Worm (Caenorhabditis elegans): ENCODE results near the gene mans-3.

The mans-3 gene

ce11 chrX:5209429-5209828 is 44.2 kb downstream of the mans-3 start (continued):
- TF ChIP-seq nhr-237 (tag; optimal IDR thresholded peaks at IDR 0.05) (no peak), fos-1 (tag; optimal IDR thresholded peaks at IDR 0.05) (no peak), Y116A8C.19 (tag; optimal IDR thresholded peaks at IDR 0.05; ENCODE audit: borderline replicate concordance) (no peak), mdl-1 (tag; optimal IDR thresholded peaks at IDR 0.05) (no peak), vab-15 (tag; optimal IDR thresholded peaks at IDR 0.05) (no peak), mab-9 (GFP tag; IDR thresholded peaks at IDR 0.05) (no peak), nhr-84 (tag; optimal IDR thresholded peaks at IDR 0.05) (no peak), pqm-1 (tag; optimal IDR thresholded peaks at IDR 0.05) (no peak), C04F5.9 (tag; optimal IDR thresholded peaks at IDR 0.05) (no peak), unc-86 (tag; optimal IDR thresholded peaks at IDR 0.05) (no peak), jun-1 (tag; optimal IDR thresholded peaks at IDR 0.05) (no peak), nhr-47 (tag; optimal IDR thresholded peaks at IDR 0.05) (peak; percentile 4), unc-130 (tag; optimal IDR thresholded peaks at IDR 0.05) (no peak), mef-2 (tag; optimal IDR thresholded peaks at IDR 0.05) (no peak), ceh-90 (tag; optimal IDR thresholded peaks at IDR 0.05) (no peak), aly-2 (tag; optimal IDR thresholded peaks at IDR 0.05) (no peak), snpc-4 (tag; optimal IDR thresholded peaks at IDR 0.05) (no peak), lin-15B (tag; optimal IDR thresholded peaks at IDR 0.05) (no peak), ama-1 (optimal IDR thresholded peaks at IDR 0.05) (no peak), pag-3 (tag; optimal IDR thresholded peaks at IDR 0.05; ENCODE audit: borderline replicate concordance, insufficient read depth) (no peak), dsc-1 (tag; optimal IDR thresholded peaks at IDR 0.05) (no peak), fkh-8 (tag; optimal IDR thresholded peaks at IDR 0.05) (no peak), isw-1 (GFP tag; IDR thresholded peaks at IDR 0.05) (no peak), pax-3 (tag; optimal IDR thresholded peaks at IDR 0.05) (no peak), unc-62 (GFP tag; optimal IDR thresholded peaks at IDR 0.05) (no peak), fkh-4 (tag; optimal IDR thresholded peaks at IDR 0.05; ENCODE audit: borderline replicate concordance) (no peak), hlh-4 (tag; optimal IDR thresholded peaks at IDR 0.05) (no peak), zag-1 (tag; optimal IDR thresholded peaks at IDR 0.05) (no peak), tlp-1 (tag; optimal IDR thresholded peaks at IDR 0.05) (no peak), nhr-19 (GFP tag; conservative IDR thresholded peaks at IDR 0.05) (peak; percentile 59; the same call in 1 of the 2 replicates), aha-1 (tag; optimal IDR thresholded peaks at IDR 0.05) (peak; percentile 84), elt-3 (tag; optimal IDR thresholded peaks at IDR 0.05) (no peak), lsy-2 (tag; optimal IDR thresholded peaks at IDR 0.05) (no peak), hlh-17 (GFP tag; optimal IDR thresholded peaks at IDR 0.05; ENCODE audit: borderline replicate concordance) (no peak), nhr-11 (tag; optimal IDR thresholded peaks at IDR 0.05) (no peak)

- TF ChIP-seq fkh-10 (GFP tag; optimal IDR thresholded peaks at IDR 0.05) = peak; percentile 80
- TF ChIP-seq unc-86 (tag; optimal IDR thresholded peaks at IDR 0.05) = peak; percentile 6
- peak; percentile 53 for TF ChIP-seq tbx-2 (tag; optimal IDR thresholded peaks at IDR 0.05)
- TF ChIP-seq vab-15 (tag; optimal IDR thresholded peaks at IDR 0.05) = no peak
- TF ChIP-seq swsn-7 (tag; optimal IDR thresholded peaks at IDR 0.05) = peak; percentile 45
- TF ChIP-seq skn-1 (tag; optimal IDR thresholded peaks at IDR 0.05) = peak; percentile 8
- no peak for TF ChIP-seq nhr-12 (tag; optimal IDR thresholded peaks at IDR 0.05)
- TF ChIP-seq rnt-1 (tag; optimal IDR thresholded peaks at IDR 0.05) = peak; percentile 34
- TF ChIP-seq lsy-2 (tag; optimal IDR thresholded peaks at IDR 0.05) = peak; percentile 16 to 31
- TF ChIP-seq snpc-4 (tag; optimal IDR thresholded peaks at IDR 0.05) = no peak
- TF ChIP-seq tlp-1 (tag; optimal IDR thresholded peaks at IDR 0.05) = no peak
- TF ChIP-seq zip-4 (GFP tag; optimal IDR thresholded peaks at IDR 0.05) = no peak
- TF ChIP-seq sup-37 (GFP tag; optimal IDR thresholded peaks at IDR 0.05) = peak; percentile 12
- TF ChIP-seq nhr-47 (tag; optimal IDR thresholded peaks at IDR 0.05) = no peak
- peak; percentile 36 for TF ChIP-seq nhr-19 (GFP tag; conservative IDR thresholded peaks at IDR 0.05)
- TF ChIP-seq sox-4 (tag; optimal IDR thresholded peaks at IDR 0.05) = no peak
- TF ChIP-seq fkh-8 (tag; optimal IDR thresholded peaks at IDR 0.05) = peak; percentile 2
- no peak for TF ChIP-seq mef-2 (tag; optimal IDR thresholded peaks at IDR 0.05)
- peak; percentile 53 for TF ChIP-seq nhr-71 (tag; optimal IDR thresholded peaks at IDR 0.05)
- peak; percentile 87 for TF ChIP-seq lin-14 (GFP tag; optimal IDR thresholded peaks at IDR 0.05)
- no peak for TF ChIP-seq nhr-84 (tag; optimal IDR thresholded peaks at IDR 0.05)
- TF ChIP-seq zag-1 (tag; optimal IDR thresholded peaks at IDR 0.05) = no peak
- TF ChIP-seq lin-35 (GFP tag; optimal IDR thresholded peaks at IDR 0.05) = peak in 1 of 2 experiments; percentile 0
- no peak for TF ChIP-seq pqm-1 (tag; optimal IDR thresholded peaks at IDR 0.05)
- no peak for TF ChIP-seq elt-2 (tag; optimal IDR thresholded peaks at IDR 0.05)
- no peak for TF ChIP-seq grh-1 (GFP tag; IDR thresholded peaks at IDR 0.05)
- peak; percentile 7 to 36 (median 29) for TF ChIP-seq ceh-82 (tag; optimal IDR thresholded peaks at IDR 0.05)
- TF ChIP-seq nhr-77 (tag; optimal IDR thresholded peaks at IDR 0.05) = peak; percentile 17
These were observed 45.3 kb downstream of the mans-3 start for ce11 chrX:5210524-5210923.

Measured in whole organism, L1 larva.